Worm (Caenorhabditis elegans) whole organism, L4 larva: ENCODE results near the gene tsp-3.

Experiments
- F26F4.8 ChIP-seq: fragments of 200-800 bp; sonication (Bioruptor generic); conservative IDR thresholded peaks from 2 replicates; pipeline ENCODE4 v1.3.6; 2022; ENCODE audit warnings: missing genetic modification characterization, missing compliant biosample characterization
- Y105C5A.15 ChIP-seq: fragments of 200-800 bp; sonication (Bioruptor generic); IDR thresholded peaks from 2 replicates; pipeline ENCODE4 v1.3.6; 2022; ENCODE audit warnings: missing genetic modification characterization, missing compliant biosample characterization
- aha-1 ChIP-seq: fragments of 150-350 bp; peaks from one replicate; lab custom pipeline; 2014; ENCODE audit warnings: missing biosample characterization, missing genetic modification characterization
- ceh-28 ChIP-seq: fragments of 150-350 bp; optimal IDR thresholded peaks from 2 replicates; lab custom pipeline; 2014; ENCODE audit warnings: missing biosample characterization, missing genetic modification reagents, missing genetic modification characterization
- ceh-44 ChIP-seq: fragments of 200-800 bp; sonication (Bioruptor generic); IDR thresholded peaks from 2 replicates; pipeline ENCODE4 v1.3.6; 2022; ENCODE audit warnings: missing genetic modification reagents, missing genetic modification characterization, missing compliant biosample characterization
- ceh-82 ChIP-seq: sonication (generic microtip); optimal IDR thresholded peaks from 2 replicates; lab custom pipeline; 2017; ENCODE audit warnings: missing biosample characterization, missing genetic modification characterization
- daf-12 ChIP-seq: fragments of 150-350 bp; optimal IDR thresholded peaks from 2 replicates; lab custom pipeline; 2014; ENCODE audit warnings: missing biosample characterization, missing genetic modification reagents, missing genetic modification characterization
- dmd-6 ChIP-seq: fragments of 200-800 bp; sonication (Bioruptor generic); IDR thresholded peaks from 2 replicates; pipeline ENCODE4 v1.3.6; 2022; ENCODE audit warnings: missing genetic modification reagents, missing genetic modification characterization, missing compliant biosample characterization
- dpl-1 ChIP-seq: fragments of 150-350 bp; optimal IDR thresholded peaks from 2 replicates; lab custom pipeline; 2014; ENCODE audit warnings: missing biosample characterization, missing genetic modification reagents, missing genetic modification characterization
- dve-1 ChIP-seq: sonication (generic microtip); optimal IDR thresholded peaks from 2 replicates; lab custom pipeline; 2017; ENCODE audit warnings: antibody characterized with exemption, mild to moderate bottlenecking, missing genetic modification characterization, missing compliant biosample characterization; ENCODE audit not compliant: insufficient read depth
- fkh-10 ChIP-seq: fragments of 150-350 bp; optimal IDR thresholded peaks from 2 replicates; lab custom pipeline; 2014; ENCODE audit warnings: missing biosample characterization, missing genetic modification reagents, missing genetic modification characterization
- gei-8 ChIP-seq: fragments of 200-800 bp; sonication (Bioruptor generic); optimal IDR thresholded peaks from 2 replicates; lab custom pipeline; 2018; ENCODE audit warnings: mild to moderate bottlenecking, missing genetic modification characterization, missing compliant biosample characterization
- jun-1 ChIP-seq: fragments of 150-350 bp; optimal IDR thresholded peaks from 2 replicates; lab custom pipeline; 2014; ENCODE audit warnings: missing biosample characterization, missing genetic modification reagents, missing genetic modification characterization
- lim-7 ChIP-seq: fragments of 200-800 bp; sonication (Bioruptor generic); IDR thresholded peaks from 2 replicates; pipeline ENCODE4 v1.3.6; 2022; ENCODE audit warnings: missing genetic modification characterization, missing compliant biosample characterization
- lin-1 ChIP-seq: fragments of 200-800 bp; sonication (Bioruptor generic); IDR thresholded peaks from 2 replicates; pipeline ENCODE4 v1.3.6; 2022; ENCODE audit warnings: missing genetic modification reagents, missing genetic modification characterization, missing compliant biosample characterization
- lin-13 ChIP-seq: fragments of 150-350 bp; optimal IDR thresholded peaks from 2 replicates; lab custom pipeline; 2014; ENCODE audit warnings: missing biosample characterization, missing genetic modification reagents, missing genetic modification characterization
- lir-3 ChIP-seq: sonication (generic microtip); optimal IDR thresholded peaks from 2 replicates; lab custom pipeline; 2016; ENCODE audit warnings: mild to moderate bottlenecking, missing genetic modification characterization, missing compliant biosample characterization
- lsy-2 ChIP-seq, 2 experiments: fragments of 150-350 bp in 1 of 2; sonication (generic microtip) in 1 of 2; optimal IDR thresholded peaks; 2 replicates each; lab custom pipeline; 2014 to 2017; ENCODE audit warnings: missing biosample characterization in 2 of 2, missing genetic modification characterization in 2 of 2
- mdl-1 ChIP-seq, 2 experiments: fragments of 150-350 bp in 1 of 2; sonication (generic microtip) in 1 of 2; optimal IDR thresholded peaks; 2 replicates each; lab custom pipeline; 2014 to 2017; ENCODE audit warnings: missing biosample characterization in 2 of 2, missing genetic modification characterization in 2 of 2
- mdt-29 ChIP-seq: fragments of 200-800 bp; sonication (Bioruptor generic); IDR thresholded peaks from 2 replicates; pipeline ENCODE4 v1.3.6; 2022; ENCODE audit warnings: missing genetic modification reagents, missing genetic modification characterization, missing compliant biosample characterization
- mep-1 ChIP-seq: fragments of 150-350 bp; sonication (generic microtip); optimal IDR thresholded peaks from 3 replicates; lab custom pipeline; 2014; ENCODE audit warnings: missing biosample characterization, missing genetic modification characterization
- mes-2 ChIP-seq: sonication (generic microtip); optimal IDR thresholded peaks from 2 replicates; lab custom pipeline; 2016; ENCODE audit warnings: missing genotype, mild to moderate bottlenecking, missing genetic modification characterization, missing compliant biosample characterization; ENCODE audit not compliant: poor library complexity, severe bottlenecking
- mxl-3 ChIP-seq: fragments of 200-800 bp; sonication (Bioruptor generic); optimal IDR thresholded peaks from 2 replicates; lab custom pipeline; 2018; ENCODE audit warnings: mild to moderate bottlenecking, missing genetic modification characterization, missing compliant biosample characterization
- nhr-102 ChIP-seq: sonication (generic microtip); optimal IDR thresholded peaks from 2 replicates; lab custom pipeline; 2016; ENCODE audit warnings: mild to moderate bottlenecking, missing genetic modification characterization, moderate library complexity, missing compliant biosample characterization
- nhr-11 ChIP-seq: fragments of 150-350 bp; optimal IDR thresholded peaks from 2 replicates; lab custom pipeline; 2014; ENCODE audit warnings: missing biosample characterization, missing genetic modification characterization
- nhr-111 ChIP-seq: fragments of 200-800 bp; sonication (Bioruptor generic); optimal IDR thresholded peaks from 2 replicates; lab custom pipeline; 2018; ENCODE audit warnings: mild to moderate bottlenecking, missing genetic modification characterization, missing compliant biosample characterization
- nhr-28 ChIP-seq: fragments of 150-350 bp; optimal IDR thresholded peaks from 2 replicates; lab custom pipeline; 2014; ENCODE audit warnings: missing biosample characterization, missing genetic modification characterization
- nhr-48 ChIP-seq: sonication (generic microtip); optimal IDR thresholded peaks from 2 replicates; lab custom pipeline; 2016; ENCODE audit warnings: mild to moderate bottlenecking, missing genetic modification characterization, missing compliant biosample characterization
- nhr-6 ChIP-seq: fragments of 150-350 bp; optimal IDR thresholded peaks from 2 replicates; lab custom pipeline; 2014; ENCODE audit warnings: missing biosample characterization, missing genetic modification characterization
- pha-4 ChIP-seq, 2 experiments: fragments of 150-350 bp in 1 of 2; fragments of 200-800 bp in 1 of 2; sonication (Bioruptor generic) in 1 of 2; IDR thresholded peaks in 1 of 2; optimal IDR thresholded peaks in 1 of 2; 2 replicates each; pipeline versions ENCODE4 v1.3.6 to Lab custom; 2014 to 2022; ENCODE audit warnings: missing genetic modification characterization in 2 of 2, missing genetic modification reagents in 2 of 2, missing biosample characterization in 1 of 2, missing compliant biosample characterization in 1 of 2
- php-3 ChIP-seq: fragments of 200-800 bp; sonication (Bioruptor generic); IDR thresholded peaks from 2 replicates; pipeline ENCODE4 v1.3.6; 2022; ENCODE audit warnings: missing genetic modification reagents, missing genetic modification characterization, missing compliant biosample characterization
- rbr-2 ChIP-seq: sonication (generic microtip); optimal IDR thresholded peaks from 2 replicates; lab custom pipeline; 2016; ENCODE audit warnings: missing genotype, missing genetic modification characterization, missing compliant biosample characterization
- saeg-2 ChIP-seq: fragments of 200-800 bp; sonication (Bioruptor generic); IDR thresholded peaks from 2 replicates; pipeline ENCODE4 v1.3.6; 2022; ENCODE audit warnings: missing genetic modification reagents, missing genetic modification characterization, missing compliant biosample characterization
- snpc-1.2 ChIP-seq: fragments of 200-800 bp; sonication (Bioruptor generic); IDR thresholded peaks from 2 replicates; pipeline ENCODE4 v1.3.6; 2022; ENCODE audit warnings: missing genetic modification reagents, missing genetic modification characterization, missing compliant biosample characterization
- snpc-4 ChIP-seq: fragments of 150-350 bp; optimal IDR thresholded peaks from 2 replicates; lab custom pipeline; 2014; ENCODE audit warnings: missing biosample characterization, missing genetic modification characterization
- tag-97 ChIP-seq: fragments of 200-800 bp; sonication (Bioruptor generic); IDR thresholded peaks from 2 replicates; pipeline ENCODE4 v1.3.6; 2022; ENCODE audit warnings: missing genetic modification characterization, missing compliant biosample characterization
- tra-1 ChIP-seq: fragments of 200-800 bp; sonication (Bioruptor generic); IDR thresholded peaks from 2 replicates; pipeline ENCODE4 v1.3.6; 2022; ENCODE audit warnings: missing genetic modification reagents, missing genetic modification characterization, missing compliant biosample characterization
- unc-130 ChIP-seq: sonication (generic microtip); optimal IDR thresholded peaks from 2 replicates; lab custom pipeline; 2016; ENCODE audit warnings: missing genetic modification reagents, missing genetic modification characterization, missing compliant biosample characterization
- unc-39 ChIP-seq: sonication (generic microtip); optimal IDR thresholded peaks from 2 replicates; lab custom pipeline; 2017; ENCODE audit warnings: missing biosample characterization, missing genetic modification characterization
- unc-62 ChIP-seq, 3 experiments: fragments of 150-350 bp in 1 of 3; sonication (generic microtip); optimal IDR thresholded peaks in 2 of 3; peaks in 1 of 3; 1 replicate in 1 of 3; 2 replicates in 2 of 3; lab custom pipeline; 2014 to 2017; ENCODE audit warnings: missing biosample characterization in 3 of 3, missing genetic modification characterization in 3 of 3, missing genetic modification reagents in 3 of 3, missing genotype in 1 of 3
- vab-7 ChIP-seq: fragments of 200-800 bp; sonication (Bioruptor generic); IDR thresholded peaks from 2 replicates; pipeline ENCODE4 v1.3.6; 2022; ENCODE audit warnings: missing genetic modification reagents, missing genetic modification characterization, missing compliant biosample characterization

tsp-3 gene

DNA sequence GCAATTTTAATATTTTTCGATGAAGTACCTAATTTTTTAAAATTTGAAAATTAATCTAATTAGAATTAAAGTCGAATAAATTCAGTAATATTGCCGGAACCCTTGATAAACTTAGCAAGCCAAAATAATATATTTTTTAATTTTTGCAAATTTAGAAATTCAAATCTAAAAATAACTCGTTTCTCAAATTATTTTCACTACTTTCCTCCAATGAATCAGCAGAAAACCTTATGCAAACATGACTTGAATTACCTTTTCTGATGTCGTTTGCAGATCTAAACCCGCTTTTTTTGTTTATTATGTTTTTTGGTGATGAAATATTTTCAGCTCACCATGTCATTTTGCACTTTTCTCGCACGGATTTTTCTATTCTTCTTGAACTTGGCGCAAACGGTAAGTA lies at the start of gene tsp-3:
TSS of gene tsp-3 (plus strand) at position 301 of the 400 bp plus-strand sequence.
- no peak for TF ChIP-seq vab-7
- no peak for TF ChIP-seq mdt-29 (GFP tag; lab: Robert Waterston, UW)
- no peak for TF ChIP-seq mxl-3
- no peak for TF ChIP-seq Y105C5A.15 (GFP tag; lab: Robert Waterston, UW)
- TF ChIP-seq ceh-28 (tag; lab: Kevin White, UChicago) = no peak
- TF ChIP-seq ceh-44 (GFP tag; lab: Robert Waterston, UW) = no peak
- TF ChIP-seq mes-2 (tag; lab: Kevin White, UChicago) = no peak
- TF ChIP-seq daf-12 (tag; lab: Kevin White, UChicago) = no peak
- TF ChIP-seq unc-39 = no peak
- TF ChIP-seq mdl-1 (tag; optimal IDR thresholded peaks at IDR 0.05; lab: Kevin White, UChicago) = no peak
- TF ChIP-seq unc-130 (GFP tag; lab: Kevin White, UChicago) = no peak
- no peak for TF ChIP-seq F26F4.8 (GFP tag; lab: Robert Waterston, UW)
- TF ChIP-seq rbr-2 (tag; lab: Kevin White, UChicago) = no peak
- no peak for TF ChIP-seq lin-13 (GFP tag; lab: Kevin White, UChicago)
- no peak for TF ChIP-seq php-3 (GFP tag; lab: Robert Waterston, UW)
- TF ChIP-seq ceh-82 = no peak
- no peak for TF ChIP-seq mep-1 (tag; lab: Kevin White, UChicago)
- TF ChIP-seq dmd-6 (GFP tag; lab: Robert Waterston, UW) = no peak
- TF ChIP-seq nhr-11 (tag; lab: Kevin White, UChicago) = no peak
- no peak for TF ChIP-seq nhr-6 (tag; lab: Kevin White, UChicago)

DNA sequence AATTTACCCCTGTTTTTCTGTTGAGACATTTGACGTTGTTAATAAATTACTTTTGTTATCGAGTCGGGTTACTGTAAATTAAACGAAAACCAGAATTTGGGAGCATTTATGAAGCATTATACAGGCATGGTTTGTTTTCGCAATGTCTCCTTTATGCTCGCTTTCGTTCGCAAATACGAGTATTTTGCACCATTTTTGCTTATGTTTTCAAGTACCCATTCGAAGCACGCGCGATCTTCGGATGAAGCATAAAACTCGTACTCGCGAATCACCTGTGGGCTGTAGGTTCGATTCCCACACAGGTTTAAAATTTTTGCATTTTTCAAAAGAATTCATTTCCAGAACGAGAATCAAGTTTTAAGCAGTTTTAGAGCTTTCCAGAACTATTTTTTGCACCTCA lies 47.6 kb upstream of the tsp-3 start:
- no peak for TF ChIP-seq ceh-44 (GFP tag; lab: Robert Waterston, UW)
- TF ChIP-seq aha-1 (tag; lab: Kevin White, UChicago) = peak; percentile 96
- TF ChIP-seq, all 104 proteins: peak for 1

DNA sequence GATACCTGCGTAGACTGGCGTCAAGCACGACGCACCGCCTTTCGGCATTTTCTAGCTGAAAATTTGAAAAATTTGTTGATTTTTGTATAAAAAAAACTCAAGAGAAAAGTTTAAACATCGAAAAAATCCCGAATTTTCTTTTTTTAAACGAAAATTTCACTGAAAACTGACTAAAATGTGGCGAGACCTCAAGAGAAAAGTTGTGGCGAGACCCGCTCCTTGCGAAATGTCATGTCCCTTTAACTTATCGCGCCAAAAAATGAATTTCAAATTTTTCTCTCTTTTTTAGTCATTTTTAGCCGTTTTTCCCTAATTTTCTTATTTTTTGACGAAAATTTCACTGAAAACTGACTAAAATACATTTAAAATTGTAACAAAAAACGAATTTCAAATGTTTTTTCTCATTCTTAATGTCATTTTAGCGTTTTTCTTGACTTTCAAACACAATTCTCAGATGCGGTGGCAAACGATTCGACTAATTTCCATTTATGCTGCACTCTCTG lies 43.0 kb upstream of the tsp-3 start, which contains the start of the genes snpc-1.2 and Y39E4B.5:
TSS of gene snpc-1.2 (minus strand) at position 78 of the 503 bp plus-strand sequence.
TSS of gene Y39E4B.5 (plus strand) at position 453 of the 503 bp plus-strand sequence.
- TF ChIP-seq aha-1 (tag; lab: Kevin White, UChicago) (peak; percentile 65), gei-8 (no peak), nhr-102 (tag; lab: Kevin White, UChicago) (no peak), dve-1 (tag; lab: Kevin White, UChicago) (no peak), jun-1 (tag; lab: Kevin White, UChicago) (no peak)

DNA sequence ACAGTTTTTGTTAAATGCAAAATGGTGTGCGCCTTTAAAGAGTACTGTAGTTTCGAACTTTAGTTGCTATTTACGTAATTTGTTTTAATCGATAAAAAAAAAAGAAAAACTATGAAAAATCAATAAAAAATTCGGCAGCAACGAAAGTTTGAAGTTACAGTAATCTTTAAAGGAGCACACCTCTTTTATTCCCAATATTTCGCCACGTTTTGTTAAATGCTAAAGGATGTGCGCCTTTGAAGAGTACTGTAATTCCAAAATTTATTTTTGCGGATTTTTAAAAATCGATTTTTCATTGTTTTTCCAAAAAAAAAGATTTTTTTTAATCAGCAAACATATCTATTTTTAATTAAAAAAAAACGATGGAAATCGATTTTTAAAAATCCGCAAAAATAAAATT lies 38.8 kb upstream of the tsp-3 start:
- TF ChIP-seq saeg-2 (no peak), tag-97 (GFP tag; lab: Robert Waterston, UW) (no peak), pha-4 (GFP tag; IDR thresholded peaks at IDR 0.05; lab: Robert Waterston, UW) (no peak), pha-4 (tag; optimal IDR thresholded peaks at IDR 0.05; lab: Kevin White, UChicago) (no peak)

DNA sequence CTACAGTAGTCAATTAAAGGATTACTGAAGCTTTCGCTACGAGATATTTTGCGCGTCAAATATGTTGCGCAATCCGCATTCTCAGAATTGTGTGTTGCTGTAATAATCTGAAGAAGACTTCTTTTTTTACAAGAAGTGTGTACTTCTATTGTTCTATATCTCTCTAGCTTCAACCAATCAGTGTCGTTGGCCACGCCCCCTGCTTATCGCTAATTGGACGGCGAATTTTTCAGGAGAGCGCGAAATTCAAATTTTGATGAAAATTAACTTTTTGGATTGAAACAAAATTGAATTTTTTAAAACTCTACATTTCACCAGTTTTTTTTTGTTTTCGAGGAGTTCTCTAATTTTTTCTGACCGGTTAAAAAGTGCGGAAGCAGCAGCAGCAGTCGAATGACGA lies 35.6 kb upstream of the tsp-3 start:
- TF ChIP-seq fkh-10 (GFP tag; lab: Kevin White, UChicago) = no peak

DNA sequence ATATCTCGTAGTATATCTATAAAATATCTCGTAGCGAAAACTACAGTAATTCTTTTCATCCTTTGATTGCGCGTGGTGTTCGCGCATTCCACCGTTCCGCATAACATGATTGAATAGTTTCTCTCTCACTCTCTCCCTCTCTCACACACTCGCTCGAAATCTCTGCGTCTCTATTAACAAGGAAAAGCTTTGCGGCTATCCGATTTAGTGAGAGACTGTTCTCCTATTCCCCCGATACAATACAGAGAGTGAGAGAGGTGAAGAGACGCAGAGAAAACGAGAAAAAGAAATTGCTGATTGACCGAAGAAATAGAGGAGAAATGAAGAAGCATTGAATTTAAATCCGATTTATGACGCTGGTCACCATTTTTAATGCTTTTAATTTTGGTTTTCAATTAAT lies 30.5 kb upstream of the tsp-3 start:
- TF ChIP-seq unc-130 (GFP tag; lab: Kevin White, UChicago) (no peak), nhr-28 (tag; lab: Kevin White, UChicago) (peak; percentile 32), dpl-1 (GFP tag; lab: Kevin White, UChicago) (peak; percentile 19), unc-62 (GFP tag; optimal IDR thresholded peaks at IDR 0.05 in 1 of 2; lab: Kevin White, UChicago) (peak in 1 of 2 experiments; percentile 82), unc-62 (tag; optimal IDR thresholded peaks at IDR 0.05; lab: Kevin White, UChicago) (no peak), lim-7 (GFP tag; lab: Robert Waterston, UW) (no peak), snpc-4 (tag; lab: Kevin White, UChicago) (no peak), mxl-3 (peak; percentile 55), nhr-111 (GFP tag; lab: Kevin White, UChicago) (no peak), tra-1 (GFP tag; lab: Robert Waterston, UW) (no peak), lir-3 (tag; lab: Kevin White, UChicago) (no peak), nhr-48 (tag; lab: Kevin White, UChicago) (no peak), lin-1 (0 out of 2 replicates have a peak, but pooled peaks have one; percentile 9), lsy-2 (tag; optimal IDR thresholded peaks at IDR 0.05; lab: Kevin White, UChicago) (peak in 1 of 2 experiments; percentile 62), snpc-1.2 (GFP tag; lab: Robert Waterston, UW) (no peak), saeg-2 (no peak), mes-2 (tag; lab: Kevin White, UChicago) (peak; percentile 60), mep-1 (tag; lab: Kevin White, UChicago) (peak; percentile 35)
